Worm (Caenorhabditis elegans) whole organism, L3 larva: Measurements from ENCODE around the gene T05A7.1.

ENCODE experiments used
- R02D3.7 ChIP-seq: fragments of 150-350 bp; optimal IDR thresholded peaks from 2 replicates; lab custom pipeline; 2014; ENCODE audit warnings: missing biosample characterization, missing genetic modification characterization
- ZK546.5 ChIP-seq: sonication (generic microtip); optimal IDR thresholded peaks from 2 replicates; lab custom pipeline; 2017; ENCODE audit warnings: missing biosample characterization, missing genetic modification characterization
- aly-2 ChIP-seq: fragments of 150-350 bp; optimal IDR thresholded peaks from 2 replicates; lab custom pipeline; 2014; ENCODE audit warnings: missing biosample characterization, missing genetic modification characterization
- ceh-82 ChIP-seq: fragments of 150-350 bp; optimal IDR thresholded peaks from 2 replicates; lab custom pipeline; 2014; ENCODE audit warnings: missing biosample characterization, missing genetic modification characterization
- daf-12 ChIP-seq: fragments of 150-350 bp; optimal IDR thresholded peaks from 2 replicates; lab custom pipeline; 2014; ENCODE audit warnings: missing biosample characterization, missing genetic modification reagents, missing genetic modification characterization
- egl-27 ChIP-seq: sonication (generic microtip); optimal IDR thresholded peaks from 4 replicates; lab custom pipeline; 2017; ENCODE audit warnings: missing biosample characterization, missing genetic modification reagents, missing genetic modification characterization
- egl-5 ChIP-seq: fragments of 150-350 bp; optimal IDR thresholded peaks from 2 replicates; lab custom pipeline; 2017; ENCODE audit warnings: missing biosample characterization, missing genetic modification reagents, missing genetic modification characterization, inconsistent platforms
- elt-1 ChIP-seq: fragments of 150-350 bp; optimal IDR thresholded peaks from 2 replicates; lab custom pipeline; 2014; ENCODE audit warnings: missing biosample characterization, missing genetic modification characterization
- elt-2 ChIP-seq: sonication (generic microtip); optimal IDR thresholded peaks from 2 replicates; lab custom pipeline; 2016; ENCODE audit warnings: missing genetic modification reagents, mild to moderate bottlenecking, missing genetic modification characterization, missing compliant biosample characterization
- eor-1 ChIP-seq, 2 experiments: fragments of 150-350 bp; optimal IDR thresholded peaks; 2 replicates each; lab custom pipeline; 2014 to 2018; ENCODE audit warnings: missing biosample characterization in 2 of 2, missing genetic modification characterization in 2 of 2
- fkh-10 ChIP-seq: sonication (generic microtip); optimal IDR thresholded peaks from 2 replicates; lab custom pipeline; 2017; ENCODE audit warnings: missing biosample characterization, missing genetic modification reagents, missing genetic modification characterization
- fkh-2 ChIP-seq: fragments of 150-350 bp; optimal IDR thresholded peaks from 2 replicates; lab custom pipeline; 2014; ENCODE audit warnings: missing biosample characterization, missing genetic modification reagents, missing genetic modification characterization
- fos-1 ChIP-seq: fragments of 150-350 bp; optimal IDR thresholded peaks from 2 replicates; lab custom pipeline; 2014; ENCODE audit warnings: missing biosample characterization, missing genetic modification characterization
- jun-1 ChIP-seq: fragments of 150-350 bp; optimal IDR thresholded peaks from 2 replicates; lab custom pipeline; 2014; ENCODE audit warnings: missing biosample characterization, missing genetic modification reagents, missing genetic modification characterization
- lin-39 ChIP-seq: fragments of 150-350 bp; optimal IDR thresholded peaks from 2 replicates; lab custom pipeline; 2018; ENCODE audit warnings: missing biosample characterization, missing genetic modification reagents, missing genetic modification characterization
- lsy-12 ChIP-seq: sonication (generic microtip); optimal IDR thresholded peaks from 2 replicates; lab custom pipeline; 2016; ENCODE audit warnings: mild to moderate bottlenecking, missing genetic modification characterization, missing compliant biosample characterization
- nfya-1 ChIP-seq: sonication (generic microtip); optimal IDR thresholded peaks from 2 replicates; lab custom pipeline; 2017; ENCODE audit warnings: missing genetic modification characterization, mild to moderate bottlenecking, missing compliant biosample characterization, antibody characterized with exemption, moderate library complexity; ENCODE audit not compliant: insufficient read depth
- nhr-23 ChIP-seq: fragments of 150-350 bp; optimal IDR thresholded peaks from 2 replicates; lab custom pipeline; 2014; ENCODE audit warnings: missing biosample characterization, missing genetic modification reagents, missing genetic modification characterization
- nhr-25 ChIP-seq: sonication (generic microtip); optimal IDR thresholded peaks from 2 replicates; lab custom pipeline; 2017; ENCODE audit warnings: missing biosample characterization, missing genetic modification characterization
- nhr-43 ChIP-seq: sonication (generic microtip); optimal IDR thresholded peaks from 2 replicates; lab custom pipeline; 2016; ENCODE audit warnings: mild to moderate bottlenecking, missing genetic modification characterization, missing compliant biosample characterization; ENCODE audit not compliant: poor library complexity, severe bottlenecking
- nhr-67 ChIP-seq: fragments of 150-350 bp; optimal IDR thresholded peaks from 2 replicates; lab custom pipeline; 2014; ENCODE audit warnings: missing biosample characterization, missing genetic modification characterization
- nhr-76 ChIP-seq: fragments of 150-350 bp; sonication (generic microtip); optimal IDR thresholded peaks from 5 replicates; lab custom pipeline; 2014; ENCODE audit warnings: missing biosample characterization, missing genetic modification characterization
- nhr-77 ChIP-seq: fragments of 150-350 bp; optimal IDR thresholded peaks from 2 replicates; lab custom pipeline; 2014; ENCODE audit warnings: missing biosample characterization, missing genetic modification characterization
- pqm-1 ChIP-seq: fragments of 150-350 bp; optimal IDR thresholded peaks from 2 replicates; lab custom pipeline; 2017; ENCODE audit warnings: missing biosample characterization, missing genetic modification characterization, inconsistent platforms
- sea-2 ChIP-seq: fragments of 150-350 bp; sonication (generic microtip); optimal IDR thresholded peaks from 4 replicates; lab custom pipeline; 2014; ENCODE audit warnings: missing biosample characterization, missing genetic modification reagents, missing genetic modification characterization
- skn-1 ChIP-seq: fragments of 150-350 bp; optimal IDR thresholded peaks from 2 replicates; lab custom pipeline; 2014; ENCODE audit warnings: missing biosample characterization, missing genetic modification characterization
- snpc-4 ChIP-seq: fragments of 150-350 bp; optimal IDR thresholded peaks from 2 replicates; lab custom pipeline; 2014; ENCODE audit warnings: missing biosample characterization, missing genetic modification characterization
- tbx-2 ChIP-seq: sonication (generic microtip); optimal IDR thresholded peaks from 2 replicates; lab custom pipeline; 2016; ENCODE audit warnings: mild to moderate bottlenecking, missing genetic modification characterization, missing compliant biosample characterization
- zag-1 ChIP-seq: fragments of 150-350 bp; optimal IDR thresholded peaks from 2 replicates; lab custom pipeline; 2014; ENCODE audit warnings: missing biosample characterization, missing genetic modification characterization
- ztf-11 ChIP-seq: fragments of 150-350 bp; optimal IDR thresholded peaks from 2 replicates; lab custom pipeline; 2014; ENCODE audit warnings: missing biosample characterization, missing genetic modification characterization

T05A7.1 gene

ce11 chrII:4683693-4684092, 5.7 kb downstream of the T05A7.1 start, which contains the start of gene sre-40:
TSS of gene sre-40 (minus strand) at chrII:4683793.
- TF ChIP-seq snpc-4 (tag; lab: Kevin White, UChicago) (no peak), ZK546.5 (tag; lab: Kevin White, UChicago) (no peak), jun-1 (tag; lab: Kevin White, UChicago) (no peak)
- TF ChIP-seq, all 47 proteins: peak for 0

ce11 chrII:4684852-4685251, 6.8 kb downstream of the T05A7.1 start:
- TF ChIP-seq egl-5 (tag; lab: Kevin White, UChicago) (no peak), nhr-76 (no peak), zag-1 (tag; lab: Kevin White, UChicago) (no peak), egl-27 (tag; lab: Kevin White, UChicago) (no peak), lin-39 (tag; lab: Kevin White, UChicago) (no peak), fkh-2 (tag; lab: Kevin White, UChicago) (no peak), R02D3.7 (tag; lab: Kevin White, UChicago) (no peak), nhr-77 (tag; lab: Kevin White, UChicago) (no peak), nhr-23 (tag; lab: Kevin White, UChicago) (no peak), ZK546.5 (tag; lab: Kevin White, UChicago) (no peak), eor-1 (tag; optimal IDR thresholded peaks at IDR 0.05; lab: Kevin White, UChicago) (no peak), skn-1 (tag; lab: Kevin White, UChicago) (no peak)

- TF ChIP-seq nhr-25 (no peak), nhr-76 (no peak), nhr-43 (tag; lab: Kevin White, UChicago) (no peak), zag-1 (tag; lab: Kevin White, UChicago) (no peak), snpc-4 (tag; lab: Kevin White, UChicago) (no peak), daf-12 (no peak), tbx-2 (tag; lab: Kevin White, UChicago) (no peak), fkh-10 (GFP tag; lab: Kevin White, UChicago) (no peak), ceh-82 (tag; lab: Kevin White, UChicago) (no peak), nhr-77 (tag; lab: Kevin White, UChicago) (no peak), sea-2 (GFP tag; lab: Kevin White, UChicago) (no peak), pqm-1 (no peak), lsy-12 (tag; lab: Kevin White, UChicago) (no peak), R02D3.7 (tag; lab: Kevin White, UChicago) (no peak), aly-2 (tag; lab: Kevin White, UChicago) (no peak), ztf-11 (tag; lab: Kevin White, UChicago) (no peak), eor-1 (tag; optimal IDR thresholded peaks at IDR 0.05; lab: Kevin White, UChicago) (no peak)
These were observed 8.9 kb downstream of the T05A7.1 start, which contains the start of gene sre-39 for ce11 chrII:4686941-4687340. TSS of gene sre-39 (plus strand) at chrII:4687241.

ce11 chrII:4689477-4689876, 11.5 kb downstream of the T05A7.1 start, which contains the start of gene F10G7.12:
TSS of gene F10G7.12 (plus strand) at chrII:4689777.
- TF ChIP-seq egl-27 (tag; lab: Kevin White, UChicago), result no peak

ce11 chrII:4693129-4693528, 15.1 kb downstream of the T05A7.1 start, which contains the start of gene F10G7.5:
TSS of gene F10G7.5 (plus strand) at chrII:4693414.
- TF ChIP-seq nfya-1 (peak; percentile 31), ZK546.5 (tag; lab: Kevin White, UChicago) (no peak), elt-2 (tag; lab: Kevin White, UChicago) (peak; percentile 58)

ce11 chrII:4696055-4696454, 18.0 kb downstream of the T05A7.1 start:
- TF ChIP-seq elt-1 (tag; lab: Kevin White, UChicago) (no peak), fkh-10 (GFP tag; lab: Kevin White, UChicago) (no peak), nhr-67 (tag; lab: Kevin White, UChicago) (no peak), nhr-43 (tag; lab: Kevin White, UChicago) (peak; percentile 12), sea-2 (GFP tag; lab: Kevin White, UChicago) (no peak), fos-1 (tag; lab: Kevin White, UChicago) (no peak)
